Fruit fly (Drosophila melanogaster) whole organism, embryonic: ENCODE measurements around the gene CG15212.
A peak's percentile ranks its signal among the peaks of the same experiment; 100 is the strongest.

Source experiments
- Aef1 ChIP-seq: fragments of 200-800 bp; sonication (Bioruptor generic); IDR thresholded peaks from 3 replicates; pipeline ENCODE4 v1.3.6; 2022; ENCODE audit warnings: missing biosample characterization, missing genetic modification characterization
- C15 ChIP-seq: fragments of 200-800 bp; sonication (Bioruptor generic); IDR thresholded peaks from 3 replicates; pipeline ENCODE4 v1.3.6; 2022; ENCODE audit warnings: missing biosample characterization, missing genetic modification characterization
- CG10267 ChIP-seq: fragments of 200-800 bp; sonication (Bioruptor generic); optimal IDR thresholded peaks from 2 replicates; lab custom pipeline; 2018; ENCODE audit warnings: missing biosample characterization, mild to moderate bottlenecking, missing genetic modification characterization, moderate library complexity
- CG13123 ChIP-seq: fragments of 200-800 bp; sonication (Bioruptor generic); optimal IDR thresholded peaks from 2 replicates; lab custom pipeline; 2016; ENCODE audit warnings: missing biosample characterization, missing genetic modification characterization
- CG15073 ChIP-seq: fragments of 200-800 bp; sonication (Bioruptor generic); optimal IDR thresholded peaks from 2 replicates; lab custom pipeline; 2016; ENCODE audit warnings: missing biosample characterization, missing genetic modification characterization
- CG1529 ChIP-seq: fragments of 200-800 bp; sonication (Bioruptor generic); optimal IDR thresholded peaks from 3 replicates; lab custom pipeline; 2018; ENCODE audit warnings: missing biosample characterization, missing genetic modification characterization
- CG15696 ChIP-seq: fragments of 200-800 bp; sonication (Bioruptor generic); optimal IDR thresholded peaks from 2 replicates; lab custom pipeline; 2019; ENCODE audit warnings: missing biosample characterization, mild to moderate bottlenecking, missing genetic modification characterization, moderate library complexity
- CG1647 ChIP-seq: fragments of 200-800 bp; sonication (Bioruptor generic); optimal IDR thresholded peaks from 3 replicates; lab custom pipeline; 2016; ENCODE audit warnings: missing biosample characterization, missing genetic modification characterization
- CG17802 ChIP-seq: fragments of 200-800 bp; sonication (Bioruptor generic); optimal IDR thresholded peaks from 2 replicates; lab custom pipeline; 2018; ENCODE audit warnings: missing biosample characterization, mild to moderate bottlenecking, missing genetic modification characterization, moderate library complexity
- CG1792 ChIP-seq: fragments of 200-800 bp; sonication (Bioruptor generic); optimal IDR thresholded peaks from 2 replicates; lab custom pipeline; 2016; ENCODE audit warnings: missing biosample characterization, missing genetic modification characterization
- CG2199 ChIP-seq: fragments of 200-800 bp; sonication (Bioruptor generic); IDR thresholded peaks from 3 replicates; pipeline ENCODE4 v1.3.6; 2022; ENCODE audit warnings: missing biosample characterization, missing genetic modification characterization
- CG2678 ChIP-seq: fragments of 200-800 bp; sonication (Bioruptor generic); optimal IDR thresholded peaks from 3 replicates; lab custom pipeline; 2019; ENCODE audit warnings: missing biosample characterization, mild to moderate bottlenecking, missing genetic modification characterization, moderate library complexity
- CG4404 ChIP-seq: fragments of 200-800 bp; sonication (Bioruptor generic); IDR thresholded peaks from 2 replicates; pipeline ENCODE4 v1.3.6; 2022; ENCODE audit warnings: missing biosample characterization, missing genetic modification characterization
- CG4730 ChIP-seq: fragments of 200-800 bp; sonication (Bioruptor generic); IDR thresholded peaks from 2 replicates; pipeline ENCODE4 v1.3.6; 2022; ENCODE audit warnings: missing biosample characterization, missing genetic modification characterization
- CG6254 ChIP-seq: fragments of 200-800 bp; sonication (Bioruptor generic); optimal IDR thresholded peaks from 3 replicates; lab custom pipeline; 2017; ENCODE audit warnings: mild to moderate bottlenecking, missing biosample characterization, missing genetic modification reagents, missing genetic modification characterization
- CG6654 ChIP-seq: fragments of 200-800 bp; sonication (Bioruptor generic); optimal IDR thresholded peaks from 2 replicates; lab custom pipeline; 2017; ENCODE audit warnings: missing biosample characterization, mild to moderate bottlenecking, missing genetic modification characterization
- CG6813 ChIP-seq: fragments of 200-800 bp; sonication (Bioruptor generic); optimal IDR thresholded peaks from 2 replicates; lab custom pipeline; 2017; ENCODE audit warnings: missing biosample characterization, missing genetic modification characterization, mild to moderate bottlenecking, moderate library complexity, missing genetic modification reagents
- CG7271 ChIP-seq: fragments of 200-800 bp; sonication (Bioruptor generic); optimal IDR thresholded peaks from 2 replicates; lab custom pipeline; 2018; ENCODE audit warnings: missing biosample characterization, mild to moderate bottlenecking, missing genetic modification characterization, moderate library complexity
- CG8089 ChIP-seq: fragments of 200-800 bp; sonication (Bioruptor generic); optimal IDR thresholded peaks from 3 replicates; lab custom pipeline; 2016; ENCODE audit warnings: missing biosample characterization, missing genetic modification characterization
- CG8478 ChIP-seq: fragments of >200 bp; optimal IDR thresholded peaks from 2 replicates; lab custom pipeline; 2018
- CG9437 ChIP-seq: fragments of 200-800 bp; sonication (Bioruptor generic); optimal IDR thresholded peaks from 2 replicates; lab custom pipeline; 2018; ENCODE audit warnings: missing biosample characterization, mild to moderate bottlenecking, missing genetic modification characterization
- Dll ChIP-seq: fragments of 200-800 bp; sonication (Bioruptor generic); IDR thresholded peaks from 4 replicates; pipeline ENCODE4 v1.3.6; 2022; ENCODE audit warnings: missing biosample characterization, missing genetic modification characterization; ENCODE audit not compliant: partially characterized antibody
- Doc3 ChIP-seq: fragments of 200-800 bp; sonication (Bioruptor generic); IDR thresholded peaks from 3 replicates; pipeline ENCODE4 v1.3.6; 2022; ENCODE audit warnings: missing biosample characterization, missing genetic modification characterization; ENCODE audit not compliant: partially characterized antibody
- Ets97D ChIP-seq: fragments of 200-800 bp; sonication (Bioruptor generic); optimal IDR thresholded peaks from 3 replicates; lab custom pipeline; 2016; ENCODE audit warnings: missing biosample characterization, missing genetic modification characterization
- NC2β ChIP-seq: fragments of 200-800 bp; sonication (Bioruptor generic); optimal IDR thresholded peaks from 2 replicates; lab custom pipeline; 2016; ENCODE audit warnings: missing biosample characterization, missing genetic modification characterization
- NFAT ChIP-seq: fragments of 200-800 bp; sonication (Bioruptor generic); IDR thresholded peaks from 2 replicates; pipeline ENCODE4 v1.3.6; 2022; ENCODE audit warnings: missing biosample characterization, missing genetic modification characterization
- PHDP ChIP-seq: fragments of 200-800 bp; sonication (Bioruptor generic); optimal IDR thresholded peaks from 3 replicates; lab custom pipeline; 2018; ENCODE audit warnings: missing biosample characterization, mild to moderate bottlenecking, missing genetic modification characterization, moderate library complexity
- Sin3A ChIP-seq: fragments of >200 bp; optimal IDR thresholded peaks from 2 replicates; lab custom pipeline; 2018
- Sox100B ChIP-seq: fragments of 200-800 bp; sonication (Bioruptor generic); optimal IDR thresholded peaks from 3 replicates; lab custom pipeline; 2018; ENCODE audit warnings: missing biosample characterization, mild to moderate bottlenecking, missing genetic modification characterization
- Spps ChIP-seq: fragments of 200-800 bp; sonication (Bioruptor generic); optimal IDR thresholded peaks from 2 replicates; lab custom pipeline; 2018; ENCODE audit warnings: missing biosample characterization, mild to moderate bottlenecking, missing genetic modification characterization
- Ssrp ChIP-seq: fragments of 200-800 bp; sonication (Bioruptor generic); optimal IDR thresholded peaks from 2 replicates; lab custom pipeline; 2018; ENCODE audit warnings: missing biosample characterization, mild to moderate bottlenecking, missing genetic modification characterization, moderate library complexity
- Stat92E ChIP-seq, 3 experiments: fragments of >200 bp in 2 of 3; fragments of 200-800 bp in 1 of 3; sonication (Bioruptor generic) in 1 of 3; optimal IDR thresholded peaks; 2 replicates each; lab custom pipeline; 2017 to 2019; ENCODE audit warnings: missing biosample characterization in 3 of 3, missing genetic modification characterization in 3 of 3, mild to moderate bottlenecking in 1 of 3, moderate library complexity in 1 of 3
- Vsx1 ChIP-seq: fragments of 200-800 bp; sonication (Bioruptor generic); optimal IDR thresholded peaks from 2 replicates; lab custom pipeline; 2017; ENCODE audit warnings: missing biosample characterization, mild to moderate bottlenecking, missing genetic modification characterization, missing genetic modification reagents
- ash1 ChIP-seq: fragments of 200-800 bp; sonication (Bioruptor generic); optimal IDR thresholded peaks from 2 replicates; lab custom pipeline; 2018; ENCODE audit warnings: missing biosample characterization, mild to moderate bottlenecking, missing genetic modification characterization
- chm ChIP-seq: fragments of 200-800 bp; sonication (Bioruptor generic); IDR thresholded peaks from 2 replicates; pipeline ENCODE4 v1.3.6; 2022; ENCODE audit warnings: missing biosample characterization, missing genetic modification characterization
- ci ChIP-seq: fragments of 200-800 bp; sonication (Bioruptor generic); IDR thresholded peaks from 3 replicates; pipeline ENCODE4 v1.3.6; 2022; ENCODE audit warnings: missing biosample characterization, missing genetic modification characterization
- ftz-f1 ChIP-seq: fragments of 200-800 bp; sonication (Bioruptor generic); optimal IDR thresholded peaks from 2 replicates; lab custom pipeline; 2016; ENCODE audit warnings: missing biosample characterization, missing genetic modification characterization
- fu2 ChIP-seq: fragments of 200-800 bp; sonication (Bioruptor generic); optimal IDR thresholded peaks from 2 replicates; lab custom pipeline; 2016; ENCODE audit warnings: missing biosample characterization, missing genetic modification characterization
- gem ChIP-seq: fragments of 200-800 bp; sonication (Bioruptor generic); optimal IDR thresholded peaks from 2 replicates; lab custom pipeline; 2019; ENCODE audit warnings: missing biosample characterization, mild to moderate bottlenecking, missing genetic modification characterization, moderate library complexity
- grn ChIP-seq: fragments of 200-800 bp; sonication (Bioruptor generic); optimal IDR thresholded peaks from 3 replicates; lab custom pipeline; 2017; ENCODE audit warnings: missing biosample characterization, missing genetic modification characterization
- peb ChIP-seq: fragments of 200-800 bp; sonication (Bioruptor generic); IDR thresholded peaks from 2 replicates; pipeline ENCODE4 v1.3.6; 2022; ENCODE audit warnings: missing biosample characterization, missing genetic modification characterization
- salm ChIP-seq: fragments of 200-800 bp; sonication (Bioruptor generic); optimal IDR thresholded peaks from 2 replicates; lab custom pipeline; 2018; ENCODE audit warnings: missing biosample characterization, mild to moderate bottlenecking, missing genetic modification characterization
- sc ChIP-seq, 3 experiments: fragments of >200 bp in 2 of 3; fragments of 200-800 bp in 1 of 3; sonication (Bioruptor generic) in 1 of 3; optimal IDR thresholded peaks; 2 replicates in 2 of 3; 3 replicates in 1 of 3; lab custom pipeline; 2017; ENCODE audit warnings: mild to moderate bottlenecking in 1 of 3, missing biosample characterization in 1 of 3, missing genetic modification characterization in 1 of 3, missing genetic modification reagents in 1 of 3
- scrt ChIP-seq: fragments of 200-800 bp; sonication (Bioruptor generic); optimal IDR thresholded peaks from 2 replicates; lab custom pipeline; 2018; ENCODE audit warnings: missing biosample characterization, mild to moderate bottlenecking, missing genetic modification characterization, moderate library complexity
- sima ChIP-seq: fragments of 200-800 bp; sonication (Bioruptor generic); optimal IDR thresholded peaks from 2 replicates; lab custom pipeline; 2016; ENCODE audit warnings: missing biosample characterization, missing genetic modification characterization
- tgo ChIP-seq: fragments of 200-800 bp; sonication (Bioruptor generic); IDR thresholded peaks from 3 replicates; pipeline ENCODE4 v1.3.6; 2022; ENCODE audit warnings: missing biosample characterization, missing genetic modification characterization
- tio ChIP-seq: fragments of 200-800 bp; sonication (Bioruptor generic); optimal IDR thresholded peaks from 2 replicates; lab custom pipeline; 2017; ENCODE audit warnings: missing biosample characterization, missing genetic modification characterization, inconsistent platforms
- tll ChIP-seq, 2 experiments: fragments of 200-800 bp in 1 of 2; fragments of >200 bp in 1 of 2; sonication (Bioruptor generic) in 1 of 2; optimal IDR thresholded peaks; 2 replicates each; lab custom pipeline; 2017 to 2019; ENCODE audit warnings: missing biosample characterization in 2 of 2, missing genetic modification characterization in 2 of 2, mild to moderate bottlenecking in 1 of 2, moderate library complexity in 1 of 2
- wdn ChIP-seq: fragments of 200-800 bp; sonication (Bioruptor generic); IDR thresholded peaks from 2 replicates; pipeline ENCODE4 v1.3.6; 2022; ENCODE audit warnings: missing biosample characterization, missing genetic modification characterization
- wek ChIP-seq: fragments of 200-800 bp; sonication (Bioruptor generic); optimal IDR thresholded peaks from 3 replicates; lab custom pipeline; 2018; ENCODE audit warnings: missing biosample characterization, mild to moderate bottlenecking, missing genetic modification characterization, moderate library complexity

Gene CG15212

DNA sequence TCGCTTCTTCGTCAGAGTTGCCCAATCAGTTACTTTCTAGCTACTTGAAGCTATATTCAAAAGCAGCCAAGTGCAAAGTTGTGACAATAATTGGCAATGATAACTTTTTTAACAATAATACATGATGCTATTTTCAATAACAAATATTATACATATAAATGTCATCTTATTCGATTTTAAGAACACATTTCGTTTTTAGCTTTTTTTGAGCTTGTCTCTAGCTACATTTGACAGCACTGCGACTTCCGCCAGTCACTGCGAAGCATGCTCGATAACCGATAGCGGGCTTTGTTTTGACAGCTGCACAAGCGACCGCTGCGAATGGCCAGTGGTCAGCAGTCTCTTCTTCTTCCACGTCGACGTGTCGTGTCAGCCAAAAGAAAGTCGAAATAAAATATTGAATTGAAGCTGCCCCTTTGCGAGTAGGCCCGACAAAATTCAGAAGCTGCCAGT, 21.0 kb downstream of the CG15212 start, which contains the start of the genes Gen and Srp54k (continued):
- TF ChIP-seq PHDP (no peak), CG2678 (tag; lab: Kevin White, UChicago) (no peak), CG9437 (peak; percentile 20), NC2β (GFP tag; lab: Kevin White, UChicago) (peak; percentile 56), fu2 (GFP tag; lab: Kevin White, UChicago) (no peak), CG13123 (no peak), tgo (GFP tag; lab: Robert Waterston, UW) (peak; percentile 64), scrt (peak; percentile 4), CG6254 (no peak), tll (GFP tag; optimal IDR thresholded peaks at IDR 0.05; lab: Kevin White, UChicago) (peak in 1 of 2 experiments; percentile 42), CG1529 (GFP tag; lab: Kevin White, UChicago) (no peak), sc (optimal IDR thresholded peaks at IDR 0.05; lab: Kevin White, UChicago) (no peak), sc (GFP tag; optimal IDR thresholded peaks at IDR 0.05; lab: Kevin White, UChicago) (peak; percentile 16), CG7271 (tag; lab: Kevin White, UChicago) (no peak), gem (tag; lab: Kevin White, UChicago) (no peak), Aef1 (GFP tag; lab: Robert Waterston, UW) (peak; percentile 22; the same call in 1 of the 3 replicates), CG4404 (GFP tag; lab: Robert Waterston, UW) (peak; percentile 36; the same call in 1 of the 2 replicates), CG4730 (GFP tag; lab: Robert Waterston, UW) (no peak), CG15696 (no peak), CG2199 (GFP tag; lab: Robert Waterston, UW) (no peak), Spps (tag; lab: Kevin White, UChicago) (no peak), ftz-f1 (no peak), CG17802 (no peak), Vsx1 (GFP tag; lab: Kevin White, UChicago) (no peak), Sox100B (GFP tag; lab: Kevin White, UChicago) (no peak), CG6813 (GFP tag; lab: Kevin White, UChicago) (no peak), chm (GFP tag; lab: Robert Waterston, UW) (0 out of 2 replicates have a peak, but pooled peaks have one; percentile 16), CG1647 (GFP tag; lab: Kevin White, UChicago) (no peak), CG15073 (GFP tag; lab: Kevin White, UChicago) (no peak), Ssrp (peak; percentile 2), wek (GFP tag; lab: Kevin White, UChicago) (no peak), Ets97D (GFP tag; lab: Kevin White, UChicago) (peak; percentile 70), grn (GFP tag; lab: Kevin White, UChicago) (no peak), ci (GFP tag; lab: Robert Waterston, UW) (peak; percentile 60; the same call in 2 of the 3 replicates), salm (tag; lab: Kevin White, UChicago) (no peak), CG1792 (GFP tag; lab: Kevin White, UChicago) (no peak), CG6654 (GFP tag; lab: Kevin White, UChicago) (no peak), CG10267 (no peak), Dll (GFP tag; lab: Robert Waterston, UW) (peak; percentile 48; the same call in 2 of the 4 replicates), tio (no peak), Sin3A (lab: Kevin White, UChicago) (peak; percentile 88), CG8089 (no peak), sima (GFP tag; lab: Kevin White, UChicago) (no peak), NFAT (GFP tag; lab: Robert Waterston, UW) (0 out of 2 replicates have a peak, but pooled peaks have one; percentile 6), wdn (GFP tag; lab: Robert Waterston, UW) (no peak), CG8478 (no peak), peb (GFP tag; lab: Robert Waterston, UW) (no peak), C15 (no peak), Doc3 (GFP tag; lab: Robert Waterston, UW) (no peak), Stat92E (GFP tag; optimal IDR thresholded peaks at IDR 0.05; lab: Kevin White, UChicago) (no peak), ash1 (no peak)
